Worm (Caenorhabditis elegans) whole organism, L4 larva: ENCODE data around the gene Y64G10A.10.
A peak's percentile ranks its signal among the peaks of the same experiment; 100 is the strongest.

Source experiments
- Y105C5A.15 ChIP-seq: fragments of 200-800 bp; sonication (Bioruptor generic); IDR thresholded peaks from 2 replicates; pipeline ENCODE4 v1.3.6; 2022; ENCODE audit warnings: missing genetic modification characterization, missing compliant biosample characterization
- Y48G9A.11 ChIP-seq: fragments of 200-800 bp; sonication (Bioruptor generic); IDR thresholded peaks from 2 replicates; pipeline ENCODE4 v1.3.6; 2022; ENCODE audit warnings: missing genetic modification reagents, missing genetic modification characterization, missing compliant biosample characterization
- Y5F2A.4 ChIP-seq: fragments of 200-800 bp; sonication (Bioruptor generic); optimal IDR thresholded peaks from 2 replicates; lab custom pipeline; 2018; ENCODE audit warnings: mild to moderate bottlenecking, missing genetic modification characterization, missing compliant biosample characterization
- aha-1 ChIP-seq: fragments of 150-350 bp; peaks from one replicate; lab custom pipeline; 2014; ENCODE audit warnings: missing biosample characterization, missing genetic modification characterization
- aly-2 ChIP-seq: sonication (generic microtip); optimal IDR thresholded peaks from 2 replicates; lab custom pipeline; 2018; ENCODE audit warnings: missing biosample characterization, missing genetic modification characterization
- ceh-32 ChIP-seq: sonication (generic microtip); optimal IDR thresholded peaks from 2 replicates; lab custom pipeline; 2016; ENCODE audit warnings: mild to moderate bottlenecking, missing genetic modification characterization, missing compliant biosample characterization; ENCODE audit not compliant: poor library complexity
- ceh-82 ChIP-seq: sonication (generic microtip); optimal IDR thresholded peaks from 2 replicates; lab custom pipeline; 2017; ENCODE audit warnings: missing biosample characterization, missing genetic modification characterization
- ces-1 ChIP-seq: fragments of 150-350 bp; sonication (generic microtip); optimal IDR thresholded peaks from 4 replicates; lab custom pipeline; 2014; ENCODE audit warnings: missing biosample characterization, missing genetic modification reagents, missing genetic modification characterization
- ctbp-1 ChIP-seq: fragments of 200-800 bp; sonication (Bioruptor generic); IDR thresholded peaks from 2 replicates; pipeline ENCODE4 v1.3.6; 2022; ENCODE audit warnings: missing genetic modification reagents, missing genetic modification characterization, missing compliant biosample characterization
- dmd-6 ChIP-seq: fragments of 200-800 bp; sonication (Bioruptor generic); IDR thresholded peaks from 2 replicates; pipeline ENCODE4 v1.3.6; 2022; ENCODE audit warnings: missing genetic modification reagents, missing genetic modification characterization, missing compliant biosample characterization
- dmd-8 ChIP-seq: fragments of 200-800 bp; sonication (Bioruptor generic); IDR thresholded peaks from 2 replicates; pipeline ENCODE4 v1.3.6; 2022; ENCODE audit warnings: missing genetic modification characterization, missing compliant biosample characterization
- duxl-1 ChIP-seq: sonication (generic microtip); optimal IDR thresholded peaks from 2 replicates; lab custom pipeline; 2016; ENCODE audit warnings: mild to moderate bottlenecking, missing genetic modification characterization, moderate library complexity, missing compliant biosample characterization; ENCODE audit not compliant: poor library complexity
- hlh-30 ChIP-seq: sonication (generic microtip); optimal IDR thresholded peaks from 2 replicates; lab custom pipeline; 2017; ENCODE audit warnings: antibody characterized with exemption, mild to moderate bottlenecking, missing genetic modification characterization, missing compliant biosample characterization; ENCODE audit not compliant: insufficient read depth
- lin-38 ChIP-seq: fragments of 200-800 bp; sonication (Bioruptor generic); IDR thresholded peaks from 2 replicates; pipeline ENCODE4 v1.3.6; 2022; ENCODE audit warnings: missing genetic modification reagents, missing genetic modification characterization, missing compliant biosample characterization
- lin-39 ChIP-seq: fragments of 150-350 bp; optimal IDR thresholded peaks from 2 replicates; lab custom pipeline; 2014; ENCODE audit warnings: missing biosample characterization, missing genetic modification reagents, missing genetic modification characterization
- lsy-2 ChIP-seq, 2 experiments: fragments of 150-350 bp in 1 of 2; sonication (generic microtip) in 1 of 2; optimal IDR thresholded peaks; 2 replicates each; lab custom pipeline; 2014 to 2017; ENCODE audit warnings: missing biosample characterization in 2 of 2, missing genetic modification characterization in 2 of 2
- madf-5 ChIP-seq, 2 experiments: fragments of 200-800 bp; sonication (Bioruptor generic); IDR thresholded peaks; 2 replicates each; pipeline ENCODE4 v1.3.6; 2022; ENCODE audit warnings: missing compliant biosample characterization in 2 of 2, missing genetic modification characterization in 2 of 2
- madf-9 ChIP-seq: fragments of 200-800 bp; sonication (Bioruptor generic); conservative IDR thresholded peaks from 2 replicates; pipeline ENCODE4 v1.3.6; 2022; ENCODE audit warnings: missing genetic modification reagents, missing genetic modification characterization, missing compliant biosample characterization
- mep-1 ChIP-seq: fragments of 150-350 bp; sonication (generic microtip); optimal IDR thresholded peaks from 3 replicates; lab custom pipeline; 2014; ENCODE audit warnings: missing biosample characterization, missing genetic modification characterization
- mes-2 ChIP-seq: sonication (generic microtip); optimal IDR thresholded peaks from 2 replicates; lab custom pipeline; 2016; ENCODE audit warnings: missing genotype, mild to moderate bottlenecking, missing genetic modification characterization, missing compliant biosample characterization; ENCODE audit not compliant: poor library complexity, severe bottlenecking
- mxl-2 ChIP-seq: fragments of 200-800 bp; sonication (Bioruptor generic); conservative IDR thresholded peaks from 2 replicates; pipeline ENCODE4 v1.3.6; 2022; ENCODE audit warnings: missing genetic modification reagents, missing genetic modification characterization, missing compliant biosample characterization
- nhr-6 ChIP-seq: fragments of 150-350 bp; optimal IDR thresholded peaks from 2 replicates; lab custom pipeline; 2014; ENCODE audit warnings: missing biosample characterization, missing genetic modification characterization
- nhr-77 ChIP-seq: fragments of 150-350 bp; optimal IDR thresholded peaks from 2 replicates; lab custom pipeline; 2014; ENCODE audit warnings: missing biosample characterization, missing genetic modification characterization
- pha-4 ChIP-seq, 2 experiments: fragments of 150-350 bp in 1 of 2; fragments of 200-800 bp in 1 of 2; sonication (Bioruptor generic) in 1 of 2; IDR thresholded peaks in 1 of 2; optimal IDR thresholded peaks in 1 of 2; 2 replicates each; pipeline versions ENCODE4 v1.3.6 to Lab custom; 2014 to 2022; ENCODE audit warnings: missing genetic modification characterization in 2 of 2, missing genetic modification reagents in 2 of 2, missing biosample characterization in 1 of 2, missing compliant biosample characterization in 1 of 2
- php-3 ChIP-seq: fragments of 200-800 bp; sonication (Bioruptor generic); IDR thresholded peaks from 2 replicates; pipeline ENCODE4 v1.3.6; 2022; ENCODE audit warnings: missing genetic modification reagents, missing genetic modification characterization, missing compliant biosample characterization
- sdz-12 ChIP-seq: fragments of 200-800 bp; sonication (Bioruptor generic); optimal IDR thresholded peaks from 2 replicates; lab custom pipeline; 2018; ENCODE audit warnings: mild to moderate bottlenecking, missing genetic modification characterization, missing compliant biosample characterization
- snpc-1.2 ChIP-seq: fragments of 200-800 bp; sonication (Bioruptor generic); IDR thresholded peaks from 2 replicates; pipeline ENCODE4 v1.3.6; 2022; ENCODE audit warnings: missing genetic modification reagents, missing genetic modification characterization, missing compliant biosample characterization
- snpc-4 ChIP-seq: fragments of 150-350 bp; optimal IDR thresholded peaks from 2 replicates; lab custom pipeline; 2014; ENCODE audit warnings: missing biosample characterization, missing genetic modification characterization
- unc-62 ChIP-seq, 3 experiments: fragments of 150-350 bp in 1 of 3; sonication (generic microtip); optimal IDR thresholded peaks in 2 of 3; peaks in 1 of 3; 1 replicate in 1 of 3; 2 replicates in 2 of 3; lab custom pipeline; 2014 to 2017; ENCODE audit warnings: missing biosample characterization in 3 of 3, missing genetic modification characterization in 3 of 3, missing genetic modification reagents in 3 of 3, missing genotype in 1 of 3
- vab-7 ChIP-seq: fragments of 200-800 bp; sonication (Bioruptor generic); IDR thresholded peaks from 2 replicates; pipeline ENCODE4 v1.3.6; 2022; ENCODE audit warnings: missing genetic modification reagents, missing genetic modification characterization, missing compliant biosample characterization
- zag-1 ChIP-seq: fragments of 150-350 bp; optimal IDR thresholded peaks from 2 replicates; lab custom pipeline; 2014; ENCODE audit warnings: missing biosample characterization, missing genetic modification characterization
- zfp-3 ChIP-seq: fragments of 200-800 bp; sonication (Bioruptor generic); conservative IDR thresholded peaks from 2 replicates; pipeline ENCODE4 v1.3.6; 2022; ENCODE audit warnings: missing genetic modification reagents, missing genetic modification characterization, missing compliant biosample characterization

Gene Y64G10A.10

ce11 chrIV:14219714-14220113 is 21.5 kb downstream of the Y64G10A.10 start, which contains the start of gene sqrd-1 (continued):
- peak in 1 of 2 experiments; percentile 43 for TF ChIP-seq lsy-2 (tag; optimal IDR thresholded peaks at IDR 0.05; lab: Kevin White, UChicago)
- peak; percentile 50 for TF ChIP-seq dmd-6 (GFP tag; lab: Robert Waterston, UW)
- TF ChIP-seq mep-1 (tag; lab: Kevin White, UChicago), result peak; percentile 46

- peak; percentile 93 for TF ChIP-seq snpc-1.2 (GFP tag; lab: Robert Waterston, UW)
Observed at ce11 chrIV:14218526-14218925, 22.7 kb downstream of the Y64G10A.10 start.

ce11 chrIV:14218113-14218512 is 23.1 kb downstream of the Y64G10A.10 start:
- peak; percentile 23 for TF ChIP-seq snpc-1.2 (GFP tag; lab: Robert Waterston, UW)

- TF ChIP-seq pha-4 (GFP tag; IDR thresholded peaks at IDR 0.05; lab: Robert Waterston, UW) (no peak), pha-4 (tag; optimal IDR thresholded peaks at IDR 0.05; lab: Kevin White, UChicago) (no peak), aha-1 (tag; lab: Kevin White, UChicago) (no peak), nhr-6 (tag; lab: Kevin White, UChicago) (no peak), vab-7 (GFP tag; lab: Robert Waterston, UW) (no peak), php-3 (GFP tag; lab: Robert Waterston, UW) (no peak), ctbp-1 (GFP tag; lab: Robert Waterston, UW) (no peak), zag-1 (tag; lab: Kevin White, UChicago) (no peak), unc-62 (GFP tag; optimal IDR thresholded peaks at IDR 0.05 in 1 of 2; lab: Kevin White, UChicago) (no peak), unc-62 (tag; optimal IDR thresholded peaks at IDR 0.05; lab: Kevin White, UChicago) (no peak), sdz-12 (GFP tag; lab: Kevin White, UChicago) (no peak), mep-1 (tag; lab: Kevin White, UChicago) (no peak), Y48G9A.11 (GFP tag; lab: Robert Waterston, UW) (no peak), madf-9 (GFP tag; lab: Robert Waterston, UW) (no peak), ces-1 (GFP tag; lab: Kevin White, UChicago) (no peak), mes-2 (tag; lab: Kevin White, UChicago) (no peak), lin-38 (GFP tag; lab: Robert Waterston, UW) (no peak), zfp-3 (GFP tag; lab: Robert Waterston, UW) (no peak)
Observed at ce11 chrIV:14215777-14216176, 25.5 kb downstream of the Y64G10A.10 start.

- TF ChIP-seq Y105C5A.15 (GFP tag; lab: Robert Waterston, UW) (peak; percentile 54; the same call in 1 of the 2 replicates), dmd-8 (GFP tag; lab: Robert Waterston, UW) (0 out of 2 replicates have a peak, but pooled peaks have one; percentile 56)
Observed at ce11 chrIV:14208363-14208762, 32.9 kb downstream of the Y64G10A.10 start.

DNA sequence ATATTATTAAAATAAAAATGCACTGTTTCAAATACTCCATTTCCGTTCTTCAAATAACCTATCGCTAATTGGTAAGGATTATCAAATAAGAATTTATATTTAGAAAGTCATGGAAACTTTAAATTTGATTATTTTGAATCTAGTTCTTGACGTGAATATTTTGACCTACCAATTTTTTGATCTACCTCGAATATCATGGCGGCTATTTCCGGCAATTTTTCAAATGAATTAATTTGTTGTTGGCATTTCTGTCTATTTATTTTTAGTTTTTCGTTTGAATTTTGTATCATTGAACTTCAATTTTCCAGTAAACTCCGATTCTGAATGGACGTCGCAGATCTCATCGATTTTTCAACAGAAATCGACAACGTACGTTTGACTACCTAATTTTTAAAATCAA is 38.1 kb downstream of the Y64G10A.10 start, which contains the start of gene F02H6.3:
Gene F02H6.3, plus strand, starts transcription at position 266 of the 400 bp plus-strand sequence.
- TF ChIP-seq madf-5 (GFP tag; IDR thresholded peaks at IDR 0.05; lab: Robert Waterston, UW), result no peak
- TF ChIP-seq, all 104 proteins: peak for 0

ce11 chrIV:14196176-14196575 is 45.1 kb downstream of the Y64G10A.10 start, which contains the start of gene F02H6.2:
Gene F02H6.2 (plus strand): TSS chrIV:14196476.
- TF ChIP-seq ceh-32 (tag; lab: Kevin White, UChicago) (no peak), nhr-77 (tag; lab: Kevin White, UChicago) (no peak), mxl-2 (no peak), ceh-82 (tag; lab: Kevin White, UChicago) (no peak), duxl-1 (tag; lab: Kevin White, UChicago) (no peak), lin-39 (no peak), aly-2 (tag; lab: Kevin White, UChicago) (no peak), Y5F2A.4 (GFP tag; lab: Kevin White, UChicago) (no peak), hlh-30 (tag; lab: Kevin White, UChicago) (no peak), sdz-12 (GFP tag; lab: Kevin White, UChicago) (no peak), snpc-4 (tag; lab: Kevin White, UChicago) (no peak)
